Fruit fly (Drosophila melanogaster) whole organism, prepupa: ENCODE data around the gene CG46244.

Experiments used
- CG11762 ChIP-seq: fragments of 200-800 bp; sonication (Bioruptor generic); optimal IDR thresholded peaks from 3 replicates; lab custom pipeline; 2016; ENCODE audit warnings: missing biosample characterization, missing genetic modification characterization; ENCODE audit not compliant: insufficient read depth
- CG15336 ChIP-seq: fragments of 200-800 bp; sonication (Bioruptor generic); IDR thresholded peaks from 2 replicates; pipeline ENCODE4 v1.3.6; 2022; ENCODE audit warnings: missing biosample characterization, missing genetic modification characterization
- CG34406 ChIP-seq: fragments of 200-800 bp; sonication (Bioruptor generic); optimal IDR thresholded peaks from 3 replicates; lab custom pipeline; 2016; ENCODE audit warnings: missing biosample characterization, missing genetic modification characterization
- CG4318 ChIP-seq: fragments of 200-800 bp; sonication (Bioruptor generic); optimal IDR thresholded peaks from 3 replicates; lab custom pipeline; 2017; ENCODE audit warnings: missing biosample characterization, mild to moderate bottlenecking, missing genetic modification characterization
- CG7368 ChIP-seq: fragments of 200-800 bp; sonication (Bioruptor generic); optimal IDR thresholded peaks from 3 replicates; lab custom pipeline; 2016; ENCODE audit warnings: missing biosample characterization, missing genetic modification characterization
- Eip75B ChIP-seq: fragments of 200-800 bp; sonication (Bioruptor generic); optimal IDR thresholded peaks from 3 replicates; lab custom pipeline; 2016; ENCODE audit warnings: missing biosample characterization, missing genetic modification characterization
- cyc ChIP-seq: fragments of 200-800 bp; sonication (Bioruptor generic); optimal IDR thresholded peaks from 3 replicates; lab custom pipeline; 2016; ENCODE audit warnings: missing biosample characterization, missing genetic modification characterization
- dsx ChIP-seq: fragments of 200-800 bp; optimal IDR thresholded peaks from 3 replicates; lab custom pipeline; 2019; ENCODE audit warnings: missing biosample characterization, mild to moderate bottlenecking, missing genetic modification characterization, moderate library complexity; ENCODE audit not compliant: poor library complexity, severe bottlenecking
- fkh ChIP-seq: fragments of 200-800 bp; sonication (Bioruptor generic); optimal IDR thresholded peaks from 3 replicates; lab custom pipeline; 2017; ENCODE audit warnings: missing biosample characterization, mild to moderate bottlenecking, missing genetic modification characterization, moderate library complexity
- spab ChIP-seq: fragments of 200-800 bp; sonication (Bioruptor generic); optimal IDR thresholded peaks from 2 replicates; lab custom pipeline; 2017; ENCODE audit warnings: missing biosample characterization, mild to moderate bottlenecking, missing genetic modification characterization, missing genetic modification reagents

dm6 chr2L:19768967-19769366 lies 162.6 kb downstream of the CG46244 start, which contains the start of gene bsh:
- TF ChIP-seq CG11762 (GFP tag; lab: Kevin White, UChicago) (no peak), cyc (no peak), spab (GFP tag; lab: Kevin White, UChicago) (no peak), dsx (no peak), fkh (no peak), CG7368 (GFP tag; lab: Kevin White, UChicago) (no peak), CG15336 (GFP tag; lab: Robert Waterston, UW) (no peak), CG4318 (no peak), Eip75B (GFP tag; lab: Kevin White, UChicago) (no peak), CG34406 (GFP tag; lab: Kevin White, UChicago) (no peak)
